Worm (Caenorhabditis elegans) whole organism, L4/young adult: Measurements from ENCODE around the gene F11C7.7.

Experiments used
- W03F9.2 ChIP-seq: fragments of 150-350 bp; optimal IDR thresholded peaks from 2 replicates; lab custom pipeline; 2014; ENCODE audit warnings: missing biosample characterization, missing genetic modification characterization
- dao-5 ChIP-seq: sonication (generic microtip); optimal IDR thresholded peaks from 2 replicates; lab custom pipeline; 2016; ENCODE audit warnings: missing genotype, missing genetic modification characterization, moderate library complexity, missing compliant biosample characterization
- him-1 ChIP-seq: sonication (generic microtip); optimal IDR thresholded peaks from 2 replicates; lab custom pipeline; 2016; ENCODE audit warnings: missing genotype, missing genetic modification reagents, missing genetic modification characterization, missing compliant biosample characterization

- no peak for TF ChIP-seq him-1 (tag; lab: Kevin White, UChicago)
- TF ChIP-seq dao-5 (tag; lab: Kevin White, UChicago) = no peak
- no peak for TF ChIP-seq W03F9.2 (tag; lab: Kevin White, UChicago)
Observed at ce11 chrX:17396456-17396855, 1.9 kb upstream of the F11C7.7 start, which contains the start of the genes vap-1 and F11C7.2.
